Fruit fly (Drosophila melanogaster) whole organism, wandering third instar larva: ENCODE measurements around the gene CG33490.
A peak's percentile ranks its signal among the peaks of the same experiment; 100 is the strongest.

Experiments used
- Abd-B ChIP-seq: fragments of >200 bp; optimal IDR thresholded peaks from 2 replicates; lab custom pipeline; 2017; ENCODE audit warnings: missing biosample characterization, missing genetic modification characterization
- Dfd ChIP-seq: fragments of >200 bp; optimal IDR thresholded peaks from 2 replicates; lab custom pipeline; 2017; ENCODE audit warnings: missing biosample characterization, missing genetic modification characterization
- Dif ChIP-seq: fragments of 200-275, 200-300 bp; sonication (Bioruptor generic); optimal IDR thresholded peaks from 2 replicates; lab custom pipeline; 2018; ENCODE audit warnings: missing biosample characterization, missing genetic modification characterization; ENCODE audit not compliant: partially characterized antibody
- GATAd ChIP-seq: sonication (Bioruptor generic); optimal IDR thresholded peaks from 2 replicates; lab custom pipeline; 2016; ENCODE audit warnings: missing biosample characterization, missing genetic modification characterization
- HLH106 ChIP-seq: fragments of 200-800 bp; optimal IDR thresholded peaks from 3 replicates; lab custom pipeline; 2019; ENCODE audit warnings: missing biosample characterization, mild to moderate bottlenecking, missing genetic modification characterization, moderate library complexity
- Hnf4 ChIP-seq: fragments of 200-800 bp; sonication (Bioruptor generic); optimal IDR thresholded peaks from 2 replicates; lab custom pipeline; 2016; ENCODE audit warnings: missing biosample characterization, mild to moderate bottlenecking, missing genetic modification characterization
- Hr78 ChIP-seq: fragments of >200 bp; optimal IDR thresholded peaks from 2 replicates; lab custom pipeline; 2017; ENCODE audit warnings: missing biosample characterization, missing genetic modification characterization
- Hr83 ChIP-seq: fragments of 200-300 bp; sonication (Bioruptor generic); optimal IDR thresholded peaks from 2 replicates; lab custom pipeline; 2016; ENCODE audit warnings: missing biosample characterization, mild to moderate bottlenecking, missing genetic modification characterization, moderate library complexity; ENCODE audit not compliant: poor library complexity, severe bottlenecking
- N ChIP-seq: fragments of >200 bp; optimal IDR thresholded peaks from 2 replicates; lab custom pipeline; 2018; ENCODE audit warnings: missing biosample characterization, missing external identifiers, missing genetic modification characterization
- OdsH ChIP-seq: fragments of 200-800 bp; sonication (Bioruptor generic); optimal IDR thresholded peaks from 2 replicates; lab custom pipeline; 2016; ENCODE audit warnings: missing biosample characterization, mild to moderate bottlenecking, missing genetic modification characterization
- Rel ChIP-seq, 2 experiments: fragments of 200-800 bp; sonication (Bioruptor generic) in 1 of 2; optimal IDR thresholded peaks; 2 replicates in 1 of 2; 3 replicates in 1 of 2; lab custom pipeline; 2016 to 2019; ENCODE audit warnings: mild to moderate bottlenecking in 2 of 2, missing biosample characterization in 2 of 2, missing genetic modification characterization in 2 of 2, moderate library complexity in 1 of 2
- Sp1 ChIP-seq: fragments of 200-800 bp; sonication (Bioruptor generic); optimal IDR thresholded peaks from 3 replicates; lab custom pipeline; 2019; ENCODE audit warnings: missing biosample characterization, mild to moderate bottlenecking, missing genetic modification characterization, moderate library complexity
- br ChIP-seq: fragments of 200-800 bp; sonication (Bioruptor generic); optimal IDR thresholded peaks from 2 replicates; lab custom pipeline; 2016; ENCODE audit warnings: missing biosample characterization, missing genetic modification characterization
- dl ChIP-seq, 2 experiments: fragments of 175-275, 200-275 bp in 1 of 2; fragments of 200-275 bp in 1 of 2; sonication (Bioruptor generic); optimal IDR thresholded peaks; lab custom pipeline; 2018; ENCODE audit warnings: mild to moderate bottlenecking in 2 of 2, missing biosample characterization in 2 of 2, missing genetic modification characterization in 2 of 2, moderate library complexity in 2 of 2; ENCODE audit not compliant: partially characterized antibody in 2 of 2, insufficient read depth in 1 of 2
- dmrt93B ChIP-seq: fragments of 200-800 bp; sonication (Bioruptor generic); optimal IDR thresholded peaks from 2 replicates; lab custom pipeline; 2018; ENCODE audit warnings: missing biosample characterization, mild to moderate bottlenecking, missing genetic modification characterization
- ey ChIP-seq: fragments of 200-800 bp; sonication (Bioruptor generic); optimal IDR thresholded peaks from 2 replicates; lab custom pipeline; 2016; ENCODE audit warnings: missing biosample characterization, missing genetic modification characterization
- foxo ChIP-seq, 2 experiments: fragments of 200-800 bp; sonication (Bioruptor generic); optimal IDR thresholded peaks; 2 replicates in 1 of 2; 3 replicates in 1 of 2; lab custom pipeline; 2016 to 2017; ENCODE audit warnings: missing biosample characterization in 2 of 2, missing genetic modification characterization in 2 of 2
- fru ChIP-seq: fragments of 200-800 bp; sonication (Bioruptor generic); optimal IDR thresholded peaks from 3 replicates; lab custom pipeline; 2016; ENCODE audit warnings: missing biosample characterization, mild to moderate bottlenecking, missing genetic modification characterization
- h ChIP-seq: fragments of 200-800 bp; sonication (Bioruptor generic); optimal IDR thresholded peaks from 3 replicates; lab custom pipeline; 2016; ENCODE audit warnings: missing biosample characterization, mild to moderate bottlenecking, missing genetic modification characterization
- lola ChIP-seq: fragments of >200 bp; optimal IDR thresholded peaks from 2 replicates; lab custom pipeline; 2017; ENCODE audit warnings: missing biosample characterization, missing genetic modification characterization
- psq ChIP-seq: fragments of 200-800 bp; sonication (Bioruptor generic); optimal IDR thresholded peaks from 3 replicates; lab custom pipeline; 2017; ENCODE audit warnings: missing biosample characterization, mild to moderate bottlenecking, missing genetic modification characterization, moderate library complexity
- rgr ChIP-seq: fragments of 200-800 bp; sonication (Bioruptor generic); optimal IDR thresholded peaks from 3 replicates; lab custom pipeline; 2016; ENCODE audit warnings: missing biosample characterization, mild to moderate bottlenecking, missing genetic modification characterization
- sage ChIP-seq: fragments of 200-800 bp; sonication (Bioruptor generic); optimal IDR thresholded peaks from 2 replicates; lab custom pipeline; 2016; ENCODE audit warnings: missing biosample characterization, mild to moderate bottlenecking, missing genetic modification characterization
- sv ChIP-seq: fragments of 200-800 bp; sonication (Bioruptor generic); optimal IDR thresholded peaks from 3 replicates; lab custom pipeline; 2016; ENCODE audit warnings: missing biosample characterization, missing genetic modification characterization
- tai ChIP-seq: sonication (Bioruptor generic); optimal IDR thresholded peaks from 2 replicates; lab custom pipeline; 2016; ENCODE audit warnings: missing biosample characterization, missing genetic modification characterization
- woc ChIP-seq: sonication (Bioruptor generic); optimal IDR thresholded peaks from 2 replicates; lab custom pipeline; 2016; ENCODE audit warnings: missing biosample characterization, mild to moderate bottlenecking, missing genetic modification characterization

Gene CG33490

dm6 chr3L:11534391-11535246 lies 39.8 kb downstream of the CG33490 start (continued):
- TF ChIP-seq dl (GFP tag; optimal IDR thresholded peaks at IDR 0.05; lab: Kevin White, UChicago; ENCODE audit: insufficient read depth in 1 of 2, partially characterized antibody in 2 of 2), result peak; percentile 46 to 79
- TF ChIP-seq, all 38 proteins: peak for 13

DNA sequence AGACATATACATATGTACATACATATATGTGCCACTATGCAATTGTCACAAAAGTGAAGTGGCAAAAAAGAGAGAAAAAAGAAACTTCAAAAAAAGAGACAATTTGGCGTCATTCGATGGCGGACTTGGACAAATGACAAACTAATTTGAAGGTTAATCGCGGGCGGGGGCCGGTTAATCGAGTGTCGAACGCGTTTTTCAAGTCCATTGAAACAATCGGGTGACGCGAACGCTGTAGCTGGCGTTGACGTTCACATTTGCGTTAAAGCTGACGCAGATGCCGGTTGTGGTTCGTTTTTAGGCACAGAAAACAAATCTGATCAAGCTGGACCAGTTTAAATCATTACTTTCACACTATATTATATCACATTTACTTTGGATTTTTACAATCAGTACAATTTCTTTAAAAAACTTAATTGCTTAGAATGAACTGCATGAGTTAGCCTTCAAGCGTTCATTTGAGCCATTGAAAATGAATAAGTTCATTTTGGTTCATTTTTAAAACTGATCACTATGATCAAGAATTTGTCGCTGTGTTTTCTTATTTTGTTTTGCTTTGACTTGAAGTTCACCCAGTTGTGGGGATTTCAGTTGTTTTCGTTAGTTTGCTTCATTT lies 40.7 kb downstream of the CG33490 start:
- TF ChIP-seq OdsH (GFP tag; lab: Kevin White, UChicago), result peak; percentile 55
- TF ChIP-seq Hr78, result no peak
- TF ChIP-seq ey (GFP tag; lab: Kevin White, UChicago), result peak; percentile 49
- peak; percentile 71 for TF ChIP-seq fru (GFP tag; lab: Kevin White, UChicago)
- peak; percentile 54 for TF ChIP-seq Sp1 (GFP tag; lab: Kevin White, UChicago)
- TF ChIP-seq foxo (GFP tag; optimal IDR thresholded peaks at IDR 0.05; lab: Kevin White, UChicago), result peak in 1 of 2 experiments; percentile 47
- no peak for TF ChIP-seq Dfd (GFP tag; lab: Kevin White, UChicago)
- TF ChIP-seq psq, result peak; percentile 66
- TF ChIP-seq GATAd (GFP tag; lab: Kevin White, UChicago), result no peak
- TF ChIP-seq sage, result no peak
- TF ChIP-seq tai (GFP tag; lab: Kevin White, UChicago), result peak; percentile 33
- TF ChIP-seq HLH106 (tag; lab: Kevin White, UChicago), result peak; percentile 62
- peak; percentile 11 for TF ChIP-seq dmrt93B (GFP tag; lab: Kevin White, UChicago)
- peak; percentile 55 for TF ChIP-seq br
- peak; percentile 3 for TF ChIP-seq Hnf4 (GFP tag; lab: Kevin White, UChicago)
- peak; percentile 19 for TF ChIP-seq rgr (GFP tag; lab: Kevin White, UChicago)
- TF ChIP-seq sv (GFP tag; lab: Kevin White, UChicago), result peak; percentile 50
- TF ChIP-seq, all 38 proteins: peak for 13

DNA sequence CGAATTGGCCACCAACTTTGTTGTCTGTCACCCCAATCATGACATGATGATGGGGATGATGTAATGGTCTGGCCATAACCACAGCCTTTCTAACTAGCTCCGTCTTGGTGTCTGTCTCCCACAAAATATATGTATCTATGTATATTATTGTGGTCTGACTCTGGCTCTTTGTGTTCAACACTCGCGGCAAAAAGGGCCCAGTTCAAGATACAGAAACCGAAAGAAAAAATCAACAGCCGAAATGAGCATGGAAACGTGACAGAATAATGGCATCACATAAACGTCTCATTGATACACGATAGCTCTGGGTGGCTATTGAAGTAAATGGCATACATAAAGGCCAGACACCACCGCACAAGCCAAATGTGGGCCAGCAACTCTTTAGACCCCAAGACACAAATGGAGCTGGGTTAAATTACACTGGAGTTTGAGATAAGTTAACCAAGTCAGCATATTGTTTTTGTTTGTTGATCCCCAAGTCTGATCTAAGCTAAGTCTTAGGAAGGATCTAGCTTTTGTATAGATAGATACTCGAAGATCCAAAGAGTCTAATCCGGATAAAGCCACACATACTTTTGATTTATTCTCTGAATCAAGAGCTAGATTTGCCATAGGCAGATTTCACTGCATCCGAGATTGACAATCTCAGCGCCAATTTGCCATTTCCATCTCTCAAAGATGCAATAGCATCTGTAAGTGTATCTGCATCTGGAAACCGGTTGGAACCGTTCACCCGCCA lies 42.3 kb downstream of the CG33490 start:
- TF ChIP-seq dmrt93B (GFP tag; lab: Kevin White, UChicago) (no peak), lola (GFP tag; lab: Kevin White, UChicago) (no peak), Dif (GFP tag; lab: Kevin White, UChicago) (no peak), br (no peak)

DNA sequence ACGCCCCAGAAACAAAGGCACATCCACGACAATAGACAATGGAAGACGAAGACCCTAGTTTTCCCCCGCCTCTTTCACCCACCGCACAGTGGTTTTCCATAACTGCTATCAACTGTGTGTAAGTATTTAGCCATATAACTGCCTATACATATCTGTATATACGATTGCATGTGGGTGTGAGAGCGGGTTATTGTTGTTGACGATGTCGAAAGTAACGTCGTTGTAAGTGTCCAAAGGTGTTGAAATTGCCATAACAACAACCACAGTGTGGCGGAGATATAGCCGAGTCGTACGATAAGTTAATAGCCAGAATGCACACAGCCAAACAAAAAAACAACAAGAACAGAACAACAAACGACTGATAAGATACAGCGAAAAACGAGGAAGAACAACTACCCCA lies 43.2 kb downstream of the CG33490 start:
- TF ChIP-seq Hr83 (no peak), Rel (GFP tag; optimal IDR thresholded peaks at IDR 0.05; lab: Kevin White, UChicago) (no peak), Rel (tag; optimal IDR thresholded peaks at IDR 0.05; lab: Kevin White, UChicago) (peak; percentile 65), N (no peak), h (GFP tag; lab: Kevin White, UChicago) (peak; percentile 18), fru (GFP tag; lab: Kevin White, UChicago) (peak; percentile 62)

DNA sequence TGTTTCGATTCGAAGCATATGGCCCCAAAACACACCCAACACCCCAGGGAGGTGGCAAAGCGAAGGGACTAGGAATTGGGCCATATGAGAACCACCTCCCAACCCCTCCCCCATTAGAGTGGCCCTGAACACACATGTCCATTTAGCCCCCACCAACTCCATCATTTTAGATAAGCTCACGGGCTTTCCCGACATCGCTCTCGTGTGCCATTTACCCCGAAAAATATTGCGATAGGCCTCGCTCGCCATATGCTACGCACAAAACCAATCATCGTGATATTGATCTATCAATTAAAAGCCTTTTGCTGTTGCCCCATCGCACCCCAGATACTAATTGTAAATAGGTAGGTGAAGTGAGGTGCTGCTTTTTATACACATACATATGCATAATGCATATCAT lies 44.1 kb downstream of the CG33490 start:
- no peak for TF ChIP-seq sage
- TF ChIP-seq Hr83, result no peak
- TF ChIP-seq tai (GFP tag; lab: Kevin White, UChicago), result no peak
- TF ChIP-seq woc, result no peak
- no peak for TF ChIP-seq Rel (GFP tag; optimal IDR thresholded peaks at IDR 0.05; lab: Kevin White, UChicago)
- TF ChIP-seq Rel (tag; optimal IDR thresholded peaks at IDR 0.05; lab: Kevin White, UChicago), result peak; percentile 92
- no peak for TF ChIP-seq Abd-B (GFP tag; lab: Kevin White, UChicago)
- no peak for TF ChIP-seq dmrt93B (GFP tag; lab: Kevin White, UChicago)
- TF ChIP-seq, all 38 proteins: peak for 1
